Comparison of ENCODE assay signal across 1 fruit fly cellular context in genomic region chrX:3297444-3298300, dm6.
TF ChIP-seq lines count a peak whose summit lies in the region.

No protein-coding gene starts in this region.

TF ChIP-seq in whole organism, embryonic, 481 proteins besides CTCF, POLR2A, EP300 and RAD21 (continued from another document):
- TF ChIP-seq CG4820 (GFP tag; optimal IDR thresholded peaks at IDR 0.05; lab: Kevin White, UChicago) (no peak), seq (GFP tag; IDR thresholded peaks at IDR 0.05; lab: Robert Waterston, UW) (no peak), Opbp (GFP tag; IDR thresholded peaks at IDR 0.05; lab: Robert Waterston, UW; ENCODE audit: partially characterized antibody) (no peak), nerfin-1 (tag; optimal IDR thresholded peaks at IDR 0.05; lab: Kevin White, UChicago) (no peak), NfI (GFP tag; optimal IDR thresholded peaks at IDR 0.05; lab: Kevin White, UChicago) (no peak)
